Fruit fly (Drosophila melanogaster): ENCODE measurements around the gene ATP6AP2.

ATP6AP2 gene

DNA sequence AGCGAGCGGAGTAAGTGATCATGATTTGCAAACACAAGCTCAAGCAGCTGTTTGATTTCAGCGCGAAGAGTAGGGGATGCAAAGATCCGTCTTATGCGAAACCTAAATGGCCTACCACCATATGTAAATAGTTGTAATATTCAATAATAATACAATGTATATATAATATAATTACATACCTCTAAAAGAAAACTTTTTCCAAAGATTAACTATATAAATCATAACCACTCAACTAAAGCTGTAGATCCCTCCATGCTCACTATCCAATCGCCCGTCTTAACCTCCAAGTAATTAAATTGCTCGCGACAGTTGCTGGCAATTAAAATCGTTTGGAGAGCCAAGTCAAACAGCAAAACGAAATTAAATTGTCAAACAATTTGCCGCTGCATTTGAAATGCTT, 33.1 kb upstream of the ATP6AP2 start (continued):
- TF ChIP-seq pan (optimal IDR thresholded peaks at IDR 0.05) (no peak), pan (GFP tag; optimal IDR thresholded peaks at IDR 0.05 in 1 of 2, IDR thresholded peaks at IDR 0.05 in 1 of 2) (peak in 1 of 2 experiments; percentile 90), bigmax (GFP tag; optimal IDR thresholded peaks at IDR 0.05) (no peak), CG11085 (GFP tag; IDR thresholded peaks at IDR 0.05) (peak; percentile 72), Oli (tag; optimal IDR thresholded peaks at IDR 0.05) (peak; percentile 83), Awh (GFP tag; IDR thresholded peaks at IDR 0.05) (peak; percentile 38; the same call in 1 of the 2 replicates), crol (GFP tag; IDR thresholded peaks at IDR 0.05) (no peak), gro (GFP tag; optimal IDR thresholded peaks at IDR 0.05) (no peak), Asciz (GFP tag; optimal IDR thresholded peaks at IDR 0.05) (no peak), CG7271 (tag; optimal IDR thresholded peaks at IDR 0.05) (no peak), HLHmδ (GFP tag; optimal IDR thresholded peaks at IDR 0.05) (no peak), CG7556 (GFP tag; optimal IDR thresholded peaks at IDR 0.05) (peak; percentile 76), Drgx (GFP tag; IDR thresholded peaks at IDR 0.05) (peak; percentile 95), Scr (GFP tag; IDR thresholded peaks at IDR 0.05; ENCODE audit: partially characterized antibody) (no peak), HLH4C (GFP tag; IDR thresholded peaks at IDR 0.05; ENCODE audit: partially characterized antibody) (no peak), Sry-δ (GFP tag; optimal IDR thresholded peaks at IDR 0.05) (no peak), CG7963 (GFP tag; IDR thresholded peaks at IDR 0.05; ENCODE audit: partially characterized antibody) (no peak), Dref (GFP tag; IDR thresholded peaks at IDR 0.05) (no peak), CG16813 (GFP tag; IDR thresholded peaks at IDR 0.05; ENCODE audit: partially characterized antibody) (no peak), Hmx (GFP tag; optimal IDR thresholded peaks at IDR 0.05) (no peak), C15 (GFP tag; IDR thresholded peaks at IDR 0.05) (0 out of 3 replicates have a peak, but pooled peaks have one; percentile 30), CG7786 (GFP tag; optimal IDR thresholded peaks at IDR 0.05) (no peak), Ssrp (tag; optimal IDR thresholded peaks at IDR 0.05) (peak; percentile 60), CG1233 (GFP tag; optimal IDR thresholded peaks at IDR 0.05) (peak; percentile 68), CG30020 (tag; optimal IDR thresholded peaks at IDR 0.05) (no peak), CG12236 (GFP tag; optimal IDR thresholded peaks at IDR 0.05) (no peak), B-H2 (GFP tag; optimal IDR thresholded peaks at IDR 0.05) (no peak), CG33213 (GFP tag; optimal IDR thresholded peaks at IDR 0.05) (no peak), corto (GFP tag; optimal IDR thresholded peaks at IDR 0.05) (peak; percentile 44), knrl (GFP tag; IDR thresholded peaks at IDR 0.05; ENCODE audit: partially characterized antibody) (no peak), Neu2 (GFP tag; optimal IDR thresholded peaks at IDR 0.05; ENCODE audit: borderline replicate concordance) (no peak), dpn (GFP tag; optimal IDR thresholded peaks at IDR 0.05) (peak in 1 of 2 experiments; percentile 75), ac (GFP tag; optimal IDR thresholded peaks at IDR 0.05) (no peak), Jarid2 (GFP tag; optimal IDR thresholded peaks at IDR 0.05) (no peak), CG4820 (GFP tag; optimal IDR thresholded peaks at IDR 0.05) (peak; percentile 43), Pdp1 (GFP tag; optimal IDR thresholded peaks at IDR 0.05) (no peak), CG10462 (GFP tag; optimal IDR thresholded peaks at IDR 0.05) (peak; percentile 56), hkb (optimal IDR thresholded peaks at IDR 0.05) (no peak), hkb (GFP tag; IDR thresholded peaks at IDR 0.05) (peak; percentile 85), CG16779 (GFP tag; IDR thresholded peaks at IDR 0.05) (peak; percentile 55; the same call in 1 of the 2 replicates), p53 (GFP tag; optimal IDR thresholded peaks at IDR 0.05) (no peak), nmo (GFP tag; optimal IDR thresholded peaks at IDR 0.05) (peak; percentile 71), CG9797 (GFP tag; optimal IDR thresholded peaks at IDR 0.05) (no peak), danr (GFP tag; IDR thresholded peaks at IDR 0.05) (peak; percentile 65), ewg (GFP tag; optimal IDR thresholded peaks at IDR 0.05) (peak; percentile 50), CG18599 (GFP tag; optimal IDR thresholded peaks at IDR 0.05) (peak; percentile 84), CG31388 (GFP tag; optimal IDR thresholded peaks at IDR 0.05) (peak; percentile 22), grau (tag; optimal IDR thresholded peaks at IDR 0.05) (peak; percentile 81), Hmr (GFP tag; optimal IDR thresholded peaks at IDR 0.05) (peak; percentile 83), CG2199 (GFP tag; IDR thresholded peaks at IDR 0.05) (no peak), Ets97D (GFP tag; optimal IDR thresholded peaks at IDR 0.05) (no peak)
